Worm (Caenorhabditis elegans): ENCODE results near the gene T01C3.3.

DNA sequence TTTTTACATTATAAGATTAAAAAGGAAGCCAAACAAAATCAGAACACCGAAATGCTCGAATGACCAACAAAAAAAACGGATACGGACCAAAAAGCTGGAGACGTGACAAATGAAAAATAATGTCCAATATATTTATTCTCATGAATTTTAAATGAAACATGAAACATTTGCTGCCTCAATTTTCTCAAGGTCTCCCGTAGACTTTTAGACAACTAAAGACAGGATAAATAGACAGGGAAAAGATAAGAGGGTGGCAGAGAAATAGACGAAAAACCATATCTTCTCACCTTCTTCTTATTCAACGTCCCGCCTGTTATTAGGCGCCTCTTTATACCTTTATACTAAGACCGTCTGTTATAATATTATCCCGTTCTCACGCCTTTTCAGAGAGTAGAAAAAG is 23.3 kb upstream of the T01C3.3 start:
- TF ChIP-seq unc-39 (tag; optimal IDR thresholded peaks at IDR 0.05) = no peak
- no peak for TF ChIP-seq lsy-2 (tag; optimal IDR thresholded peaks at IDR 0.05)
- no peak for TF ChIP-seq elt-1 (tag; optimal IDR thresholded peaks at IDR 0.05; ENCODE audit: borderline replicate concordance, insufficient read depth)
- TF ChIP-seq nhr-12 (tag; optimal IDR thresholded peaks at IDR 0.05) = no peak
- TF ChIP-seq nhr-76 (tag; optimal IDR thresholded peaks at IDR 0.05) = no peak
- TF ChIP-seq elt-3 (tag; optimal IDR thresholded peaks at IDR 0.05) = no peak
